Worm (Caenorhabditis elegans) whole organism, L4 larva: Measurements from ENCODE around the gene T07H3.8.
"Not testable (repeated sequence)": the region's sequence is repeated elsewhere in the genome, so short reads cannot be mapped to it uniquely, and the experiment has no call there.

Source experiments
- F10B5.3 ChIP-seq: sonication (generic microtip); optimal IDR thresholded peaks from 2 replicates; lab custom pipeline; 2016; ENCODE audit warnings: mild to moderate bottlenecking, missing genetic modification characterization, missing compliant biosample characterization
- F37D6.2 ChIP-seq: sonication (generic microtip); optimal IDR thresholded peaks from 2 replicates; lab custom pipeline; 2016; ENCODE audit warnings: mild to moderate bottlenecking, missing genetic modification characterization, missing compliant biosample characterization
- F44E2.7 ChIP-seq: fragments of 200-800 bp; sonication (Bioruptor generic); IDR thresholded peaks from 2 replicates; pipeline ENCODE4 v2.1.2; 2022; ENCODE audit warnings: missing genetic modification characterization, missing compliant biosample characterization
- Y105C5A.15 ChIP-seq: fragments of 200-800 bp; sonication (Bioruptor generic); IDR thresholded peaks from 2 replicates; pipeline ENCODE4 v1.3.6; 2022; ENCODE audit warnings: missing genetic modification characterization, missing compliant biosample characterization
- Y48G9A.11 ChIP-seq: fragments of 200-800 bp; sonication (Bioruptor generic); IDR thresholded peaks from 2 replicates; pipeline ENCODE4 v1.3.6; 2022; ENCODE audit warnings: missing genetic modification reagents, missing genetic modification characterization, missing compliant biosample characterization
- Y5F2A.4 ChIP-seq: fragments of 200-800 bp; sonication (Bioruptor generic); optimal IDR thresholded peaks from 2 replicates; lab custom pipeline; 2018; ENCODE audit warnings: mild to moderate bottlenecking, missing genetic modification characterization, missing compliant biosample characterization
- aha-1 ChIP-seq: fragments of 150-350 bp; peaks from one replicate; lab custom pipeline; 2014; ENCODE audit warnings: missing biosample characterization, missing genetic modification characterization
- cey-2 ChIP-seq: sonication (generic microtip); optimal IDR thresholded peaks from 3 replicates; lab custom pipeline; 2017; ENCODE audit warnings: missing genetic modification characterization, mild to moderate bottlenecking, missing compliant biosample characterization, antibody characterized with exemption, borderline replicate concordance; ENCODE audit not compliant: insufficient read depth
- dmd-8 ChIP-seq: fragments of 200-800 bp; sonication (Bioruptor generic); IDR thresholded peaks from 2 replicates; pipeline ENCODE4 v1.3.6; 2022; ENCODE audit warnings: missing genetic modification characterization, missing compliant biosample characterization
- duxl-1 ChIP-seq: sonication (generic microtip); optimal IDR thresholded peaks from 2 replicates; lab custom pipeline; 2016; ENCODE audit warnings: mild to moderate bottlenecking, missing genetic modification characterization, moderate library complexity, missing compliant biosample characterization; ENCODE audit not compliant: poor library complexity
- dve-1 ChIP-seq: sonication (generic microtip); optimal IDR thresholded peaks from 2 replicates; lab custom pipeline; 2017; ENCODE audit warnings: antibody characterized with exemption, mild to moderate bottlenecking, missing genetic modification characterization, missing compliant biosample characterization; ENCODE audit not compliant: insufficient read depth
- egl-27 ChIP-seq: sonication (generic microtip); optimal IDR thresholded peaks from 3 replicates; lab custom pipeline; 2017; ENCODE audit warnings: missing biosample characterization, missing genetic modification reagents, missing genetic modification characterization
- fkh-10 ChIP-seq: fragments of 150-350 bp; optimal IDR thresholded peaks from 2 replicates; lab custom pipeline; 2014; ENCODE audit warnings: missing biosample characterization, missing genetic modification reagents, missing genetic modification characterization
- hlh-30 ChIP-seq: sonication (generic microtip); optimal IDR thresholded peaks from 2 replicates; lab custom pipeline; 2017; ENCODE audit warnings: antibody characterized with exemption, mild to moderate bottlenecking, missing genetic modification characterization, missing compliant biosample characterization; ENCODE audit not compliant: insufficient read depth
- lin-1 ChIP-seq: fragments of 200-800 bp; sonication (Bioruptor generic); IDR thresholded peaks from 2 replicates; pipeline ENCODE4 v1.3.6; 2022; ENCODE audit warnings: missing genetic modification reagents, missing genetic modification characterization, missing compliant biosample characterization
- lin-39 ChIP-seq: fragments of 150-350 bp; optimal IDR thresholded peaks from 2 replicates; lab custom pipeline; 2014; ENCODE audit warnings: missing biosample characterization, missing genetic modification reagents, missing genetic modification characterization
- lsy-2 ChIP-seq, 2 experiments: fragments of 150-350 bp in 1 of 2; sonication (generic microtip) in 1 of 2; optimal IDR thresholded peaks; 2 replicates each; lab custom pipeline; 2014 to 2017; ENCODE audit warnings: missing biosample characterization in 2 of 2, missing genetic modification characterization in 2 of 2
- mdt-29 ChIP-seq: fragments of 200-800 bp; sonication (Bioruptor generic); IDR thresholded peaks from 2 replicates; pipeline ENCODE4 v1.3.6; 2022; ENCODE audit warnings: missing genetic modification reagents, missing genetic modification characterization, missing compliant biosample characterization
- mep-1 ChIP-seq: fragments of 150-350 bp; sonication (generic microtip); optimal IDR thresholded peaks from 3 replicates; lab custom pipeline; 2014; ENCODE audit warnings: missing biosample characterization, missing genetic modification characterization
- mes-2 ChIP-seq: sonication (generic microtip); optimal IDR thresholded peaks from 2 replicates; lab custom pipeline; 2016; ENCODE audit warnings: missing genotype, mild to moderate bottlenecking, missing genetic modification characterization, missing compliant biosample characterization; ENCODE audit not compliant: poor library complexity, severe bottlenecking
- mxl-2 ChIP-seq: fragments of 200-800 bp; sonication (Bioruptor generic); conservative IDR thresholded peaks from 2 replicates; pipeline ENCODE4 v1.3.6; 2022; ENCODE audit warnings: missing genetic modification reagents, missing genetic modification characterization, missing compliant biosample characterization
- mxl-3 ChIP-seq: fragments of 200-800 bp; sonication (Bioruptor generic); optimal IDR thresholded peaks from 2 replicates; lab custom pipeline; 2018; ENCODE audit warnings: mild to moderate bottlenecking, missing genetic modification characterization, missing compliant biosample characterization
- nhr-237 ChIP-seq: sonication (generic microtip); optimal IDR thresholded peaks from 2 replicates; lab custom pipeline; 2017; ENCODE audit warnings: missing biosample characterization, missing genetic modification characterization
- nhr-28 ChIP-seq: fragments of 150-350 bp; optimal IDR thresholded peaks from 2 replicates; lab custom pipeline; 2014; ENCODE audit warnings: missing biosample characterization, missing genetic modification characterization
- nhr-48 ChIP-seq: sonication (generic microtip); optimal IDR thresholded peaks from 2 replicates; lab custom pipeline; 2016; ENCODE audit warnings: mild to moderate bottlenecking, missing genetic modification characterization, missing compliant biosample characterization
- nhr-6 ChIP-seq: fragments of 150-350 bp; optimal IDR thresholded peaks from 2 replicates; lab custom pipeline; 2014; ENCODE audit warnings: missing biosample characterization, missing genetic modification characterization
- nhr-76 ChIP-seq: fragments of 150-350 bp; optimal IDR thresholded peaks from 2 replicates; lab custom pipeline; 2014; ENCODE audit warnings: missing biosample characterization, missing genetic modification characterization
- rbr-2 ChIP-seq: sonication (generic microtip); optimal IDR thresholded peaks from 2 replicates; lab custom pipeline; 2016; ENCODE audit warnings: missing genotype, missing genetic modification characterization, missing compliant biosample characterization
- snpc-1.2 ChIP-seq: fragments of 200-800 bp; sonication (Bioruptor generic); IDR thresholded peaks from 2 replicates; pipeline ENCODE4 v1.3.6; 2022; ENCODE audit warnings: missing genetic modification reagents, missing genetic modification characterization, missing compliant biosample characterization
- spr-3 ChIP-seq: fragments of 200-800 bp; sonication (Bioruptor generic); optimal IDR thresholded peaks from 2 replicates; lab custom pipeline; 2018; ENCODE audit warnings: mild to moderate bottlenecking, missing genetic modification characterization, missing compliant biosample characterization
- unc-62 ChIP-seq, 3 experiments: fragments of 150-350 bp in 1 of 3; sonication (generic microtip); optimal IDR thresholded peaks in 2 of 3; peaks in 1 of 3; 1 replicate in 1 of 3; 2 replicates in 2 of 3; lab custom pipeline; 2014 to 2017; ENCODE audit warnings: missing biosample characterization in 3 of 3, missing genetic modification characterization in 3 of 3, missing genetic modification reagents in 3 of 3, missing genotype in 1 of 3
- zfp-2 ChIP-seq: sonication (generic microtip); optimal IDR thresholded peaks from 2 replicates; lab custom pipeline; 2016; ENCODE audit warnings: mild to moderate bottlenecking, missing genetic modification characterization, missing compliant biosample characterization
- zip-2 ChIP-seq: fragments of 150-350 bp; optimal IDR thresholded peaks from 2 replicates; lab custom pipeline; 2014; ENCODE audit warnings: missing biosample characterization, missing genetic modification characterization

T07H3.8 gene

DNA sequence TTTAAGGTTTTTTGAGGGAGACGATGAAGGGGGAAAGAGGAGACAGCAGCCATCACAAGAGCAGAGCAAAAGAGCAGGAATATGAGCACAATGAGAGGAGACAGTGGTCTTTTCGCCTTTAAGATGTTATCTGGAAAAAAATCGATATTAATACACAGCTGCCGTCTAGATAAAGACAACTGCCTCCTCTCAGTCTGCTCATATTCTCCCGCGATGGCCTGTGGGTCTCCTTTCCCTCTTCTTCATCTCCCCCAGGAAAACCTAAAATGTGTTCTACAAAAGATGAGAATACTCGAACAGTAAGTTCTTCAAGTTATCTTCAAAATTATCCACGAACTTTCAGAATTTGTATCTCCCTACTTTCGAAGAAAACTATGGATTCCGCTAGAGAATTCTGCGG is 35.9 kb upstream of the T07H3.8 start, which contains the start of the genes fbxb-52 and fbxb-51:
fbxb-52 (minus strand) TSS at position 101 of the 400 bp plus-strand sequence.
fbxb-51 (plus strand) TSS at position 212 of the 400 bp plus-strand sequence.
- TF ChIP-seq nhr-6 (tag; lab: Kevin White, UChicago) (no peak), aha-1 (tag; lab: Kevin White, UChicago) (peak; percentile 19)

DNA sequence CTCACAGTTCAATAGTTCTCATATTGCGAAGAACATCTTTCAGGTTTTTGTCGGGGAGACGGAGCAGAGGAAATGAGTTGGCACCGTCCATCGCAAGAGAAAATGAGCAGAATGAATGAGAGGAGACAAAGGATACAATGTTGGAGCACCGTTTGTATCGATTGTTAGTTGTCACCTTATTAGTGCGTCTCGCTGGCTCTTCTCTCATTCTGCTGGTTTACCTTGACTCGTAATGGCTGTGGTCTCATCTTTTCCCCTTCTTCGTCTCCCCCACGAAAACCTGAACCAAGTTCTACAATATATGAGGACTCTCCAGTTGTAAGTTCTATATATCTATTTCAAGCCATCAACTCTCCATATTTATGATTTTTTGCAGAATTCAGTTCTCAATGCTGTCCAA is 30.2 kb upstream of the T07H3.8 start, which contains the start of the genes fbxb-54 and fbxb-50:
fbxb-54 (minus strand) TSS at position 101 of the 400 bp plus-strand sequence.
fbxb-50 (plus strand) TSS at position 227 of the 400 bp plus-strand sequence.
- TF ChIP-seq Y5F2A.4 (GFP tag; lab: Kevin White, UChicago); F10B5.3 (tag; lab: Kevin White, UChicago); mxl-3 (GFP tag; lab: Kevin White, UChicago): not testable (repeated sequence)

DNA sequence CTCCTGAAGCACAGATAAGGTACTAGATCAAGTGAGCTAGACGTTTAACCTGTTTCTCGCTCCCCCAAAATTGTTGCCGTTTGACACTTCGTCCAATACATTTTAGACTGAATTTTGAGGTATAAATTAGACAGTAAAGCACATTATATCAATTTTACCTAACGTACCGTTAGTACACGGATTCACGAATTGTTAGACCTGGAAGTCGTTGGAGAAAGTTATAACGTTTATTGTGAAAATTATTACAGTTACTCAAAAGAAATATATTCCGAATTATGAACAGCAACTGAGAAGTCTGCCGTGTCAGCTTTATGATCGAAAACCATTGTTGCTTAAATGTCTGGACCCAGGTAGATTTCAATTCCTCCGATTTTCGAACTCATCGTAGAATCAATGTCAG is 25.6 kb upstream of the T07H3.8 start:
- TF ChIP-seq hlh-30 (tag; lab: Kevin White, UChicago) (no peak), unc-62 (GFP tag; optimal IDR thresholded peaks at IDR 0.05 in 1 of 2; lab: Kevin White, UChicago) (peak in 1 of 2 experiments; percentile 41), unc-62 (tag; optimal IDR thresholded peaks at IDR 0.05; lab: Kevin White, UChicago) (no peak)

DNA sequence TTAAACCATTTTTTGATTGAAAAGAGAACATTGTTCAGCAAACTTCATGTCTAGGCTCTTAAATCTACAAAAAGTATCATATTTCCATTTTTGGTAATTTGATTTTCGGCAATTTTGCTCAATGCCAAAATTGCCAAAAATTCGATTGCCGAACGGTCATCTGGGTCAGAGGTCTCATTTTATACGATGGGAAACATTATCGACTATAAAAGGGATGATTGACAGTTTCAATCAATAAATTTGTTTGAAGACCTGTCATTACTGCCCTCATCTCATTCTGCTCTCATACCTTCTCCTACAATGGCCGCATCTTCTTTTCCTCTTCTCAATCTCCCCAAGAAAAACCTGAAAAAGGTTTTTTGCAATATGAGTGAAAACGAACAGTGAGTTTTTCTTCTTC is 24.5 kb upstream of the T07H3.8 start, which contains the start of gene K05F6.14:
K05F6.14 (plus strand) TSS at position 301 of the 400 bp plus-strand sequence.
- no peak for TF ChIP-seq lin-1

DNA sequence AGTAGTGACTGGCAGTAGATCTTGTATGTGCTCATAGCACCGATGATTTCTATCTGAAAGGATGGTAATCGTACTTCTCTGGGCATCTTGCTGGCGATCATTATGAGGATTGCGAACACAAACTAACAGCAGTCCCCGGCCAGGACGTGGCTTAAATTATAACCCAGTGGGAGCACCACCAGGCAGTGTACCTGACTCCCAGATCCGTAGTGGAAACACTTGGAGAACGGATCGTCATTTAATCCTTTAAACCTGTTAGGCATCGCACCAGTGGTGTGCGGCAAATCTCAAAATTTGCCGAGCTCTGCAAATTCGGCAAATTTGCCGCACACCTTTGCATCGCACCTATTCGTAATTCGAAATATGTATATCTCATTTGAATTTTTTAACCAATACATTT is 18.8 kb upstream of the T07H3.8 start, which contains the start of gene K05F6.8:
K05F6.8 (minus strand) TSS at position 101 of the 400 bp plus-strand sequence.
- TF ChIP-seq rbr-2 (no peak), F10B5.3 (tag; lab: Kevin White, UChicago) (no peak), zip-2 (no peak), F37D6.2 (tag; lab: Kevin White, UChicago) (no peak), mdt-29 (GFP tag; lab: Robert Waterston, UW) (no peak), nhr-237 (no peak), nhr-48 (no peak), duxl-1 (tag; lab: Kevin White, UChicago) (no peak), dve-1 (tag; lab: Kevin White, UChicago) (no peak), unc-62 (GFP tag; optimal IDR thresholded peaks at IDR 0.05 in 1 of 2; lab: Kevin White, UChicago) (no peak), unc-62 (tag; optimal IDR thresholded peaks at IDR 0.05; lab: Kevin White, UChicago) (no peak), fkh-10 (GFP tag; lab: Kevin White, UChicago) (no peak), nhr-76 (tag; lab: Kevin White, UChicago) (no peak), egl-27 (tag; lab: Kevin White, UChicago) (no peak), mep-1 (tag; lab: Kevin White, UChicago) (no peak)

DNA sequence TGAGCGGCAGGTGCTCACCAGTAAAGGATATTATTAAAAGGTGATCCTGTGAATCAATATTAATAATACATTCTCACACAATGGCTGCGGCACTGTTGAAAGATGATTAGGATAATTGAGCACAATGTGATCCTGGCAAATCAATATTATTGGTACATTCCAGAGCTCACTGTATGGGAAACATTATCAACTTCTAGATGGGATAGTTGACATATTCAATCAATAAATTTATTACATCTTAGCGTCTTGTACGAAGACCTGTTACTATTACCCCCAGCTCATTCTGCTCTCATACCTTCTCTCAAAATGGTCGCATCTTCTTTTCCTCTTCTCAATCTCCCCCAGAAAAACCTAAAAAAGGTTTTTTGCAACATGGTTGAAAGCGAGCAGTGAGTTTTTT is 18.2 kb upstream of the T07H3.8 start, which contains the start of gene fbxb-49:
fbxb-49 (plus strand) TSS at position 301 of the 400 bp plus-strand sequence.
- TF ChIP-seq egl-27 (tag; lab: Kevin White, UChicago) = no peak
- TF ChIP-seq nhr-28 (tag; lab: Kevin White, UChicago) = no peak
- no peak for TF ChIP-seq snpc-1.2 (GFP tag; lab: Robert Waterston, UW)
- no peak for TF ChIP-seq dmd-8 (GFP tag; lab: Robert Waterston, UW)
- no peak for TF ChIP-seq lsy-2 (tag; optimal IDR thresholded peaks at IDR 0.05; lab: Kevin White, UChicago)
- TF ChIP-seq mxl-2 (GFP tag; lab: Robert Waterston, UW) = no peak
- peak; percentile 71 for TF ChIP-seq aha-1 (tag; lab: Kevin White, UChicago)
- no peak for TF ChIP-seq duxl-1 (tag; lab: Kevin White, UChicago)
- TF ChIP-seq spr-3 (GFP tag; lab: Kevin White, UChicago) = no peak

DNA sequence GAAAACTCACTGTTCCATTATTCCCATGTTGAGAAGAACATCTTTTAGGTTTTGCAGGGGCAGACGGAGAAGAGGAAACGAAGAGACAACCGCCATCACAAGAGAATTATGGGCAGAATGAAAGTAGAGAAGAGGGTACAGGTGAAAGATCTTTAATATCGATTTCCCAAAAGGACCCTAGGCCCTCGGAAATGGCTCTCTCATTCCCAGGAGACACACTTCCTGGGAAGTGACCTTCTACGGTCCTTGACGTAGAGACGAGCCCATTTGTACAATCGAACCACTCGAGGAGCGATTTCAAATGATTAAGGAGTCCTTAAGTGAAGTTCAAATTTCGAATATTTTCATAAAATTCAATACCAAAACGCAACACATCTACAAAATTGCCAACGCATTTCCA is 15.4 kb upstream of the T07H3.8 start, which contains the start of gene fbxb-46:
fbxb-46 (minus strand) TSS at position 101 of the 400 bp plus-strand sequence.
- no peak for TF ChIP-seq F37D6.2 (tag; lab: Kevin White, UChicago)
- no peak for TF ChIP-seq F10B5.3 (tag; lab: Kevin White, UChicago)
- TF ChIP-seq cey-2 (tag; lab: Kevin White, UChicago) = no peak
- no peak for TF ChIP-seq fkh-10 (GFP tag; lab: Kevin White, UChicago)
- no peak for TF ChIP-seq nhr-28 (tag; lab: Kevin White, UChicago)
- no peak for TF ChIP-seq zfp-2 (tag; lab: Kevin White, UChicago)
- no peak for TF ChIP-seq hlh-30 (tag; lab: Kevin White, UChicago)
- no peak for TF ChIP-seq Y48G9A.11 (GFP tag; lab: Robert Waterston, UW)
- TF ChIP-seq F44E2.7 (GFP tag; lab: Robert Waterston, UW) = no peak
- TF ChIP-seq lin-39 (tag; lab: Kevin White, UChicago) = no peak
- TF ChIP-seq Y105C5A.15 (GFP tag; lab: Robert Waterston, UW) = no peak
- no peak for TF ChIP-seq unc-62 (GFP tag; optimal IDR thresholded peaks at IDR 0.05 in 1 of 2; lab: Kevin White, UChicago)
- TF ChIP-seq unc-62 (tag; optimal IDR thresholded peaks at IDR 0.05; lab: Kevin White, UChicago) = no peak
- TF ChIP-seq mes-2 (tag; lab: Kevin White, UChicago) = no peak
